Worm (Caenorhabditis elegans): ENCODE data around the gene W05H9.2.

- TF ChIP-seq fos-1 (tag; optimal IDR thresholded peaks at IDR 0.05) (no peak), nhr-23 (tag; optimal IDR thresholded peaks at IDR 0.05) (no peak), pqm-1 (tag; optimal IDR thresholded peaks at IDR 0.05) (no peak), ceh-82 (tag; optimal IDR thresholded peaks at IDR 0.05) (no peak), ztf-11 (tag; optimal IDR thresholded peaks at IDR 0.05) (no peak)
Measured at ce11 chrX:6273772-6274171, 6.9 kb downstream of the W05H9.2 start.

All from whole organism, L3 larva.